Fruit fly (Drosophila melanogaster): ENCODE results near the gene CG17193.
A peak's percentile ranks its signal among the peaks of the same experiment; 100 is the strongest.

The CG17193 gene

dm6 chr3R:20021152-20021769, 34.6 kb downstream of the CG17193 start, which contains the start of the genes PIG-L and psidin (continued):
- TF ChIP-seq topi (GFP tag; optimal IDR thresholded peaks at IDR 0.05) (peak; percentile 75), cyc (GFP tag; optimal IDR thresholded peaks at IDR 0.05) (peak; percentile 64), CG3032 (tag; optimal IDR thresholded peaks at IDR 0.05) (peak; percentile 87), CG8119 (GFP tag; IDR thresholded peaks at IDR 0.05) (peak; percentile 88), CG10669 (GFP tag; optimal IDR thresholded peaks at IDR 0.05) (no peak), fkh (GFP tag; optimal IDR thresholded peaks at IDR 0.05) (no peak), dsx (GFP tag; optimal IDR thresholded peaks at IDR 0.05; ENCODE audit: poor library complexity, severe bottlenecking) (no peak), fd59A (GFP tag; optimal IDR thresholded peaks at IDR 0.05) (peak; percentile 79), Ets96B (tag; optimal IDR thresholded peaks at IDR 0.05) (peak; percentile 84), OdsH (GFP tag; optimal IDR thresholded peaks at IDR 0.05) (peak; percentile 87), CG32006 (GFP tag; optimal IDR thresholded peaks at IDR 0.05) (peak; percentile 90), CG6792 (GFP tag; optimal IDR thresholded peaks at IDR 0.05) (peak; percentile 74), Sox15 (GFP tag; optimal IDR thresholded peaks at IDR 0.05) (peak; percentile 83), CG6854 (GFP tag; optimal IDR thresholded peaks at IDR 0.05) (no peak), CG3919 (GFP tag; optimal IDR thresholded peaks at IDR 0.05) (no peak), ss (GFP tag; optimal IDR thresholded peaks at IDR 0.05) (no peak), CG10631 (GFP tag; optimal IDR thresholded peaks at IDR 0.05) (peak; percentile 85), acj6 (GFP tag; optimal IDR thresholded peaks at IDR 0.05) (peak; percentile 86), CG16779 (tag; optimal IDR thresholded peaks at IDR 0.05) (no peak)

- TF ChIP-seq CG31627 (GFP tag; optimal IDR thresholded peaks at IDR 0.05) = no peak
Observed at dm6 chr3R:20013404-20013922, 42.4 kb downstream of the CG17193 start, which contains the start of the genes CG17190 and CG4836. Gene CG17190 (minus strand): TSS chr3R:20013504. Gene CG4836 (plus strand): TSS chr3R:20013872.

- TF ChIP-seq CG8632 (GFP tag; optimal IDR thresholded peaks at IDR 0.05) (no peak), Hr39 (GFP tag; optimal IDR thresholded peaks at IDR 0.05) (no peak), CG7368 (GFP tag; optimal IDR thresholded peaks at IDR 0.05) (no peak), CG6808 (GFP tag; optimal IDR thresholded peaks at IDR 0.05) (no peak), CG15336 (GFP tag; IDR thresholded peaks at IDR 0.05) (no peak), Ets96B (tag; optimal IDR thresholded peaks at IDR 0.05) (no peak), CG11762 (GFP tag; optimal IDR thresholded peaks at IDR 0.05; ENCODE audit: insufficient read depth) (no peak), Eip78C (GFP tag) (no peak), Hr38 (GFP tag; optimal IDR thresholded peaks at IDR 0.05) (no peak), OdsH (GFP tag; optimal IDR thresholded peaks at IDR 0.05) (no peak), dac (GFP tag; optimal IDR thresholded peaks at IDR 0.05) (no peak), fd85E (GFP tag; optimal IDR thresholded peaks at IDR 0.05) (no peak), CG16779 (tag; optimal IDR thresholded peaks at IDR 0.05) (no peak), topi (GFP tag; optimal IDR thresholded peaks at IDR 0.05) (no peak), dsx (GFP tag; optimal IDR thresholded peaks at IDR 0.05; ENCODE audit: poor library complexity, severe bottlenecking) (no peak), fd59A (GFP tag; optimal IDR thresholded peaks at IDR 0.05) (no peak), CG6792 (GFP tag; optimal IDR thresholded peaks at IDR 0.05) (no peak), Lpt (GFP tag; optimal IDR thresholded peaks at IDR 0.05) (no peak), CG9139 (GFP tag; optimal IDR thresholded peaks at IDR 0.05) (no peak), ss (GFP tag; optimal IDR thresholded peaks at IDR 0.05) (no peak)
Observed at dm6 chr3R:20012688-20013087, 43.2 kb downstream of the CG17193 start.

dm6 chr3R:20010942-20011341, 45.0 kb downstream of the CG17193 start:
- TF ChIP-seq fkh (GFP tag; optimal IDR thresholded peaks at IDR 0.05) = no peak
- TF ChIP-seq Hr4 (GFP tag; optimal IDR thresholded peaks at IDR 0.05) = no peak
- no peak for TF ChIP-seq Sox102F (GFP tag; optimal IDR thresholded peaks at IDR 0.05)
- no peak for TF ChIP-seq CG8119 (GFP tag; IDR thresholded peaks at IDR 0.05)
- no peak for TF ChIP-seq CG11294 (GFP tag; IDR thresholded peaks at IDR 0.05)
